Worm (Caenorhabditis elegans): Measurements from ENCODE around the gene mrpl-16.

DNA sequence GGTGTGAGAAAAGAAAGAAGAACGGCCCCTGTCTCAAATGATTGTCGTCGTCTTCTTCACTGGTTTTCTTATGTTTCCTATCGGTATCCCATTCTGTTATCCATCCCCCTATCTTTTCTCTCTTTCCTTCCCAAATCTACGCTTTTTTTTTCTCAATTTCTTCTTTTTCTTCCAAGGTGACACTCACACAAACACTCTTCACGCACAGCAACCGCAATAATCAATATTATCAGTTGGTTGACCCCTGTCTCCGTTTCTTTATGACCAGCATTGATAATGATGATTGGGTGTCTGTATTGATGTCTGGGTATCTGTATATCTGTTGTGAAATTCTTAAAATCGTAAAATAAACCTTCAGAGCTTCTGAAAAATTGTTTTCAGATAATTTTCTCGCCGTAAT, 36.6 kb downstream of the mrpl-16 start:
- TF ChIP-seq F57C9.4 (tag; optimal IDR thresholded peaks at IDR 0.05) (no peak), ama-1 (optimal IDR thresholded peaks at IDR 0.05) (no peak), ama-1 (GFP tag; optimal IDR thresholded peaks at IDR 0.05) (no peak), ztf-22 (GFP tag; optimal IDR thresholded peaks at IDR 0.05) (no peak), tlf-1 (GFP tag; optimal IDR thresholded peaks at IDR 0.05) (no peak), unc-62 (GFP tag; optimal IDR thresholded peaks at IDR 0.05) (no peak), him-1 (tag; optimal IDR thresholded peaks at IDR 0.05) (no peak), nfya-1 (tag; optimal IDR thresholded peaks at IDR 0.05; ENCODE audit: borderline replicate concordance, insufficient read depth) (no peak), F49E8.2 (tag; optimal IDR thresholded peaks at IDR 0.05; ENCODE audit: insufficient read depth) (no peak), B0035.1 (tag; optimal IDR thresholded peaks at IDR 0.05) (no peak), sea-2 (GFP tag; IDR thresholded peaks at IDR 0.05) (no peak), Y53F4B.3 (GFP tag; IDR thresholded peaks at IDR 0.05) (no peak), rpc-1 (optimal IDR thresholded peaks at IDR 0.05) (no peak), rpc-1 (tag; optimal IDR thresholded peaks at IDR 0.05) (no peak), snpc-4 (GFP tag; optimal IDR thresholded peaks at IDR 0.05) (no peak), snpc-4 (tag; optimal IDR thresholded peaks at IDR 0.05) (no peak), Y53G8AR.9 (GFP tag; conservative IDR thresholded peaks at IDR 0.05) (no peak)

All from whole organism, young adult.